Fruit fly (Drosophila melanogaster): ENCODE measurements around the gene Dhpr.

DNA sequence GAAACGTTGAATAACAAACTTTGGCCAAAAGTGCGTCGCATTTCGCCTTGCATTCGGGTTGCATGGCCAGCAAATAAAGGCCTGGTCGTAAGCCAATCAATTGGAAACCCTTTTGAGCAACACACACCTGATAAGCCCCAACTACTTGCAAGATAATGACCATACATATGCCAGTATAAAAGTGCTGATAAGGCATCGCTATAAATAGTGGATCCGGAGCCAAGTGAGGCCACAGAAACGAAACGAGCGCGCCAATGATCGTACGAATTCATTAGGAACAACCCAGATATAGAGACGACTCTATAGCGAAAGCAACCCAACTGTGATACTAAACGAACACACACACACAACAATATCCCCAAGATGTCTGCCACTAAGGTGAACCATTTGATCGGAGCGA lies 37.7 kb upstream of the Dhpr start, which contains the start of gene CG13315:
- TF ChIP-seq D1 (tag; optimal IDR thresholded peaks at IDR 0.05) = no peak
- TF ChIP-seq fd96Ca (GFP tag; IDR thresholded peaks at IDR 0.05) = no peak
- no peak for TF ChIP-seq CG4496 (GFP tag; IDR thresholded peaks at IDR 0.05)
- TF ChIP-seq CG12605 (GFP tag; IDR thresholded peaks at IDR 0.05) = no peak
- no peak for TF ChIP-seq CG13204 (GFP tag; optimal IDR thresholded peaks at IDR 0.05)
- no peak for TF ChIP-seq CG32121 (GFP tag; IDR thresholded peaks at IDR 0.05)
